Worm (Caenorhabditis elegans): ENCODE measurements around the gene Y75B7B.2.

The Y75B7B.2 gene

ce11 chrV:1313274-1313673, 37.5 kb upstream of the Y75B7B.2 start:
- no peak for TF ChIP-seq R02D3.7 (tag; optimal IDR thresholded peaks at IDR 0.05)
- no peak for TF ChIP-seq sma-3 (GFP tag; optimal IDR thresholded peaks at IDR 0.05)
- no peak for TF ChIP-seq nhr-10 (tag; optimal IDR thresholded peaks at IDR 0.05)
- no peak for TF ChIP-seq C34F6.9 (tag; optimal IDR thresholded peaks at IDR 0.05)
- no peak for TF ChIP-seq fos-1 (tag; optimal IDR thresholded peaks at IDR 0.05)
- TF ChIP-seq nhr-77 (tag; optimal IDR thresholded peaks at IDR 0.05): no peak
- no peak for TF ChIP-seq dmd-4 (tag; optimal IDR thresholded peaks at IDR 0.05)
- no peak for TF ChIP-seq snpc-4 (tag; optimal IDR thresholded peaks at IDR 0.05)
- no peak for TF ChIP-seq unc-55 (GFP tag; optimal IDR thresholded peaks at IDR 0.05)
- TF ChIP-seq sem-4 (tag; optimal IDR thresholded peaks at IDR 0.05): no peak
- no peak for TF ChIP-seq egl-27 (tag; optimal IDR thresholded peaks at IDR 0.05)
- no peak for TF ChIP-seq unc-62 (GFP tag; optimal IDR thresholded peaks at IDR 0.05)
- TF ChIP-seq ceh-16 (tag; optimal IDR thresholded peaks at IDR 0.05): no peak
- TF ChIP-seq crh-2 (tag; optimal IDR thresholded peaks at IDR 0.05): no peak
- TF ChIP-seq lin-11 (tag; optimal IDR thresholded peaks at IDR 0.05): no peak
- no peak for TF ChIP-seq ztf-4 (tag; optimal IDR thresholded peaks at IDR 0.05)
- TF ChIP-seq ama-1 (optimal IDR thresholded peaks at IDR 0.05): no peak

- TF ChIP-seq skn-1 (tag; optimal IDR thresholded peaks at IDR 0.05) (no peak), mdl-1 (tag; optimal IDR thresholded peaks at IDR 0.05) (no peak), elt-3 (tag; optimal IDR thresholded peaks at IDR 0.05) (no peak), lin-39 (tag; optimal IDR thresholded peaks at IDR 0.05) (no peak), fos-1 (tag; optimal IDR thresholded peaks at IDR 0.05) (no peak), nhr-11 (tag; optimal IDR thresholded peaks at IDR 0.05) (no peak), C34F6.9 (tag; optimal IDR thresholded peaks at IDR 0.05) (no peak), nhr-12 (tag; optimal IDR thresholded peaks at IDR 0.05) (no peak), sma-9 (GFP tag; optimal IDR thresholded peaks at IDR 0.05) (no peak), sma-9 (tag; optimal IDR thresholded peaks at IDR 0.05) (no peak), nhr-6 (tag; optimal IDR thresholded peaks at IDR 0.05) (no peak), F13H6.1 (tag; optimal IDR thresholded peaks at IDR 0.05) (no peak), aly-2 (tag; optimal IDR thresholded peaks at IDR 0.05) (no peak), unc-62 (GFP tag; optimal IDR thresholded peaks at IDR 0.05) (no peak), dmd-4 (tag; optimal IDR thresholded peaks at IDR 0.05) (no peak), nhr-10 (tag; optimal IDR thresholded peaks at IDR 0.05) (no peak), zag-1 (tag; optimal IDR thresholded peaks at IDR 0.05) (no peak), snpc-4 (tag; optimal IDR thresholded peaks at IDR 0.05) (no peak)
These were observed 31.9 kb upstream of the Y75B7B.2 start for ce11 chrV:1307730-1308129.

ce11 chrV:1305846-1306245, 30.0 kb upstream of the Y75B7B.2 start:
- no peak for TF ChIP-seq unc-62 (GFP tag; optimal IDR thresholded peaks at IDR 0.05)
- no peak for TF ChIP-seq mbf-1 (tag; optimal IDR thresholded peaks at IDR 0.05)
- TF ChIP-seq snpc-4 (tag; optimal IDR thresholded peaks at IDR 0.05): no peak

ce11 chrV:1302090-1302489, 26.3 kb upstream of the Y75B7B.2 start:
- no peak for TF ChIP-seq ZK546.5 (tag; optimal IDR thresholded peaks at IDR 0.05)
- no peak for TF ChIP-seq lin-39 (tag; optimal IDR thresholded peaks at IDR 0.05)
- no peak for TF ChIP-seq aly-2 (tag; optimal IDR thresholded peaks at IDR 0.05)
- TF ChIP-seq lsy-2 (tag; optimal IDR thresholded peaks at IDR 0.05): no peak
- no peak for TF ChIP-seq crh-2 (tag; optimal IDR thresholded peaks at IDR 0.05)
- no peak for TF ChIP-seq unc-62 (GFP tag; optimal IDR thresholded peaks at IDR 0.05)
- no peak for TF ChIP-seq zag-1 (tag; optimal IDR thresholded peaks at IDR 0.05)
- no peak for TF ChIP-seq lin-11 (tag; optimal IDR thresholded peaks at IDR 0.05)
- no peak for TF ChIP-seq nhr-12 (tag; optimal IDR thresholded peaks at IDR 0.05)
- no peak for TF ChIP-seq unc-55 (GFP tag; optimal IDR thresholded peaks at IDR 0.05)
- TF ChIP-seq sma-3 (GFP tag; optimal IDR thresholded peaks at IDR 0.05): no peak
- no peak for TF ChIP-seq peb-1 (tag; optimal IDR thresholded peaks at IDR 0.05)
- TF ChIP-seq R02D3.7 (tag; optimal IDR thresholded peaks at IDR 0.05): no peak
- TF ChIP-seq nhr-21 (tag; optimal IDR thresholded peaks at IDR 0.05): no peak
- no peak for TF ChIP-seq sem-4 (tag; optimal IDR thresholded peaks at IDR 0.05)
- TF ChIP-seq nhr-23 (tag; optimal IDR thresholded peaks at IDR 0.05): no peak

- TF ChIP-seq nhr-25 (tag; optimal IDR thresholded peaks at IDR 0.05): no peak
- TF ChIP-seq ama-1 (optimal IDR thresholded peaks at IDR 0.05): no peak
- TF ChIP-seq skn-1 (tag; optimal IDR thresholded peaks at IDR 0.05): no peak
- TF ChIP-seq mdl-1 (tag; optimal IDR thresholded peaks at IDR 0.05): no peak
- TF ChIP-seq lin-13 (GFP tag; optimal IDR thresholded peaks at IDR 0.05): no peak
- no peak for TF ChIP-seq Y55F3AM.14 (GFP tag; optimal IDR thresholded peaks at IDR 0.05)
- TF ChIP-seq nhr-10 (tag; optimal IDR thresholded peaks at IDR 0.05): no peak
- TF ChIP-seq snpc-4 (tag; optimal IDR thresholded peaks at IDR 0.05): no peak
- no peak for TF ChIP-seq F13H6.1 (tag; optimal IDR thresholded peaks at IDR 0.05)
- TF ChIP-seq lin-11 (tag; optimal IDR thresholded peaks at IDR 0.05): no peak
- no peak for TF ChIP-seq unc-55 (GFP tag; optimal IDR thresholded peaks at IDR 0.05)
- no peak for TF ChIP-seq nhr-23 (tag; optimal IDR thresholded peaks at IDR 0.05)
- no peak for TF ChIP-seq ZK546.5 (tag; optimal IDR thresholded peaks at IDR 0.05)
- no peak for TF ChIP-seq ztf-11 (tag; optimal IDR thresholded peaks at IDR 0.05)
These were observed 23.4 kb upstream of the Y75B7B.2 start, which contains the start of gene egl-2 for ce11 chrV:1299232-1299631. TSS of gene egl-2 (minus strand) at chrV:1299332.
